Fruit fly (Drosophila melanogaster): ENCODE data around the gene CG17930.

dm6 chr3R:16353195-16353594 lies 25.5 kb downstream of the CG17930 start:
- TF ChIP-seq CG14711 (tag; optimal IDR thresholded peaks at IDR 0.05) (no peak), pad (GFP tag; optimal IDR thresholded peaks at IDR 0.05) (no peak), Hr96 (GFP tag; optimal IDR thresholded peaks at IDR 0.05) (no peak), CG1620 (GFP tag; optimal IDR thresholded peaks at IDR 0.05) (no peak), Clk (GFP tag; optimal IDR thresholded peaks at IDR 0.05) (no peak), kay (GFP tag; ENCODE audit: borderline replicate concordance) (no peak), Crg-1 (GFP tag; optimal IDR thresholded peaks at IDR 0.05) (no peak)

Measured in whole organism, adult.